Worm (Caenorhabditis elegans) whole organism, L1 larva: ENCODE results near the gene T25F10.3.

Experiments used
- C34B4.2 ChIP-seq: sonication (generic microtip); optimal IDR thresholded peaks from 2 replicates; lab custom pipeline; 2017; ENCODE audit warnings: mild to moderate bottlenecking, missing genetic modification characterization, missing compliant biosample characterization
- Y116A8C.19 ChIP-seq: sonication (generic microtip); optimal IDR thresholded peaks from 2 replicates; lab custom pipeline; 2016; ENCODE audit warnings: missing compliant biosample characterization, missing genetic modification characterization, borderline replicate concordance
- aly-2 ChIP-seq: fragments of 150-350 bp; optimal IDR thresholded peaks from 2 replicates; lab custom pipeline; 2014; ENCODE audit warnings: missing biosample characterization, missing genetic modification characterization
- blmp-1 ChIP-seq: fragments of 150-350 bp; optimal IDR thresholded peaks from 2 replicates; lab custom pipeline; 2014; ENCODE audit warnings: missing biosample characterization, missing genetic modification characterization
- ceh-63 ChIP-seq: fragments of 200-800 bp; sonication (Bioruptor generic); optimal IDR thresholded peaks from 2 replicates; lab custom pipeline; 2018; ENCODE audit warnings: mild to moderate bottlenecking, missing genetic modification characterization, missing compliant biosample characterization
- ceh-82 ChIP-seq, 3 experiments: fragments of 150-350 bp in 1 of 3; sonication (generic microtip) in 2 of 3; optimal IDR thresholded peaks; 2 replicates each; lab custom pipeline; 2014 to 2017; ENCODE audit warnings: missing biosample characterization in 3 of 3, missing genetic modification characterization in 3 of 3
- ceh-88 ChIP-seq: fragments of 200-800 bp; sonication (Bioruptor generic); IDR thresholded peaks from 2 replicates; pipeline ENCODE4 v1.3.6; 2022; ENCODE audit warnings: missing genetic modification characterization, missing compliant biosample characterization
- ceh-90 ChIP-seq: sonication (generic microtip); optimal IDR thresholded peaks from 2 replicates; lab custom pipeline; 2016; ENCODE audit warnings: missing genetic modification characterization, missing compliant biosample characterization
- dpl-1 ChIP-seq, 3 experiments: fragments of 150-350 bp in 2 of 3; sonication (generic microtip) in 1 of 3; optimal IDR thresholded peaks; 2 replicates each; lab custom pipeline; 2014 to 2017; ENCODE audit warnings: missing biosample characterization in 3 of 3, missing genetic modification characterization in 3 of 3, missing genetic modification reagents in 3 of 3
- dsc-1 ChIP-seq: sonication (generic microtip); optimal IDR thresholded peaks from 2 replicates; lab custom pipeline; 2016; ENCODE audit warnings: mild to moderate bottlenecking, missing genetic modification characterization, missing compliant biosample characterization
- efl-1 ChIP-seq, 4 experiments: fragments of 150-350 bp; optimal IDR thresholded peaks in 3 of 4; peaks in 1 of 4; 1 replicate in 1 of 4; 2 replicates in 3 of 4; lab custom pipeline; 2014; ENCODE audit warnings: missing biosample characterization in 2 of 4, missing genetic modification characterization in 2 of 4, missing genetic modification reagents in 2 of 4
- efl-3 ChIP-seq: fragments of 200-800 bp; sonication (Bioruptor generic); optimal IDR thresholded peaks from 2 replicates; lab custom pipeline; 2018; ENCODE audit warnings: mild to moderate bottlenecking, missing genetic modification characterization, missing compliant biosample characterization
- elt-2 ChIP-seq: sonication (generic microtip); optimal IDR thresholded peaks from 2 replicates; lab custom pipeline; 2016; ENCODE audit warnings: missing genetic modification characterization, mild to moderate bottlenecking, inconsistent platforms, missing compliant biosample characterization, missing genetic modification reagents
- fkh-4 ChIP-seq: sonication (generic microtip); optimal IDR thresholded peaks from 2 replicates; lab custom pipeline; 2016; ENCODE audit warnings: missing compliant biosample characterization, missing genetic modification characterization, borderline replicate concordance
- fkh-8 ChIP-seq: sonication (generic microtip); optimal IDR thresholded peaks from 2 replicates; lab custom pipeline; 2016; ENCODE audit warnings: mild to moderate bottlenecking, missing genetic modification characterization, missing compliant biosample characterization
- grh-1 ChIP-seq: fragments of 200-800 bp; sonication (Bioruptor generic); IDR thresholded peaks from 2 replicates; pipeline ENCODE4 v1.3.6; 2022; ENCODE audit warnings: missing genetic modification reagents, missing genetic modification characterization, missing compliant biosample characterization
- isw-1 ChIP-seq: fragments of 200-800 bp; sonication (Bioruptor generic); IDR thresholded peaks from 2 replicates; pipeline ENCODE4 v1.3.6; 2022; ENCODE audit warnings: missing genetic modification characterization, missing compliant biosample characterization
- lin-13 ChIP-seq: fragments of 150-350 bp; optimal IDR thresholded peaks from 2 replicates; lab custom pipeline; 2014; ENCODE audit warnings: missing biosample characterization, missing genetic modification reagents, missing genetic modification characterization
- lin-14 ChIP-seq: fragments of 200-800 bp; sonication (Bioruptor generic); optimal IDR thresholded peaks from 2 replicates; lab custom pipeline; 2018; ENCODE audit warnings: mild to moderate bottlenecking, missing genetic modification characterization, moderate library complexity, missing compliant biosample characterization
- lin-39 ChIP-seq: fragments of 150-350 bp; optimal IDR thresholded peaks from 2 replicates; lab custom pipeline; 2014; ENCODE audit warnings: missing biosample characterization, missing genetic modification reagents, missing genetic modification characterization
- lsy-2 ChIP-seq, 2 experiments: fragments of 150-350 bp; optimal IDR thresholded peaks; 2 replicates each; lab custom pipeline; 2014; ENCODE audit warnings: missing biosample characterization in 2 of 2, missing genetic modification characterization in 2 of 2
- mdl-1 ChIP-seq, 2 experiments: fragments of 150-350 bp; optimal IDR thresholded peaks; 2 replicates each; lab custom pipeline; 2014 to 2017; ENCODE audit warnings: missing biosample characterization in 2 of 2, missing genetic modification characterization in 2 of 2, inconsistent platforms in 1 of 2
- mef-2 ChIP-seq: fragments of 150-350 bp; optimal IDR thresholded peaks from 2 replicates; lab custom pipeline; 2014; ENCODE audit warnings: missing biosample characterization, missing genetic modification characterization
- mep-1 ChIP-seq: fragments of 150-350 bp; optimal IDR thresholded peaks from 2 replicates; lab custom pipeline; 2014; ENCODE audit warnings: missing biosample characterization, missing genetic modification characterization
- nhr-11 ChIP-seq: fragments of 150-350 bp; optimal IDR thresholded peaks from 2 replicates; lab custom pipeline; 2014; ENCODE audit warnings: missing biosample characterization, missing genetic modification characterization
- nhr-12 ChIP-seq: sonication (generic microtip); optimal IDR thresholded peaks from 2 replicates; lab custom pipeline; 2017; ENCODE audit warnings: missing biosample characterization, missing genetic modification characterization
- nhr-19 ChIP-seq: fragments of 200-800 bp; sonication (Bioruptor generic); conservative IDR thresholded peaks from 2 replicates; pipeline ENCODE4 v1.3.6; 2022; ENCODE audit warnings: missing genetic modification characterization, missing compliant biosample characterization
- nhr-20 ChIP-seq: sonication (generic microtip); optimal IDR thresholded peaks from 2 replicates; lab custom pipeline; 2016; ENCODE audit warnings: mild to moderate bottlenecking, missing genetic modification characterization, missing compliant biosample characterization
- nhr-237 ChIP-seq: fragments of 150-350 bp; optimal IDR thresholded peaks from 2 replicates; lab custom pipeline; 2014; ENCODE audit warnings: missing biosample characterization, missing genetic modification characterization
- nhr-28 ChIP-seq: fragments of 150-350 bp; optimal IDR thresholded peaks from 2 replicates; lab custom pipeline; 2014; ENCODE audit warnings: missing biosample characterization, missing genetic modification characterization
- nhr-71 ChIP-seq: sonication (generic microtip); optimal IDR thresholded peaks from 2 replicates; lab custom pipeline; 2016; ENCODE audit warnings: mild to moderate bottlenecking, missing genetic modification characterization, moderate library complexity, missing compliant biosample characterization
- nhr-77 ChIP-seq: fragments of 150-350 bp; optimal IDR thresholded peaks from 2 replicates; lab custom pipeline; 2014; ENCODE audit warnings: missing biosample characterization, missing genetic modification characterization
- nhr-85 ChIP-seq: sonication (generic microtip); peaks from one replicate; lab custom pipeline; 2016; ENCODE audit warnings: missing genetic modification characterization, inconsistent platforms, missing compliant biosample characterization
- pag-3 ChIP-seq: sonication (generic microtip); optimal IDR thresholded peaks from 2 replicates; lab custom pipeline; 2017; ENCODE audit warnings: missing genetic modification characterization, mild to moderate bottlenecking, missing compliant biosample characterization, antibody characterized with exemption, borderline replicate concordance; ENCODE audit not compliant: insufficient read depth
- rnt-1 ChIP-seq: sonication (generic microtip); optimal IDR thresholded peaks from 2 replicates; lab custom pipeline; 2016; ENCODE audit warnings: mild to moderate bottlenecking, missing genetic modification characterization, moderate library complexity, missing compliant biosample characterization
- skn-1 ChIP-seq: fragments of 150-350 bp; optimal IDR thresholded peaks from 2 replicates; lab custom pipeline; 2014; ENCODE audit warnings: missing biosample characterization, missing genetic modification characterization
- snpc-4 ChIP-seq: fragments of 150-350 bp; optimal IDR thresholded peaks from 2 replicates; lab custom pipeline; 2014; ENCODE audit warnings: missing biosample characterization, missing genetic modification characterization
- snu-23 ChIP-seq: sonication (generic microtip); optimal IDR thresholded peaks from 2 replicates; lab custom pipeline; 2016; ENCODE audit warnings: missing genetic modification characterization, missing compliant biosample characterization
- sup-37 ChIP-seq: fragments of 200-800 bp; sonication (Bioruptor generic); optimal IDR thresholded peaks from 2 replicates; lab custom pipeline; 2018; ENCODE audit warnings: mild to moderate bottlenecking, missing genetic modification characterization, missing compliant biosample characterization
- swsn-7 ChIP-seq: sonication (generic microtip); optimal IDR thresholded peaks from 2 replicates; lab custom pipeline; 2016; ENCODE audit warnings: missing genetic modification characterization, missing compliant biosample characterization
- tbx-2 ChIP-seq: sonication (generic microtip); optimal IDR thresholded peaks from 2 replicates; lab custom pipeline; 2016; ENCODE audit warnings: missing genetic modification characterization, missing compliant biosample characterization
- tlp-1 ChIP-seq: fragments of 150-350 bp; optimal IDR thresholded peaks from 2 replicates; lab custom pipeline; 2014; ENCODE audit warnings: missing biosample characterization, missing genetic modification characterization
- unc-130 ChIP-seq: fragments of 150-350 bp; optimal IDR thresholded peaks from 2 replicates; lab custom pipeline; 2017; ENCODE audit warnings: missing biosample characterization, missing genetic modification characterization, inconsistent platforms
- unc-62 ChIP-seq: fragments of 150-350 bp; optimal IDR thresholded peaks from 2 replicates; lab custom pipeline; 2014; ENCODE audit warnings: missing biosample characterization, missing genetic modification reagents, missing genetic modification characterization
- unc-86 ChIP-seq: sonication (generic microtip); optimal IDR thresholded peaks from 2 replicates; lab custom pipeline; 2016; ENCODE audit warnings: missing genetic modification characterization, missing compliant biosample characterization
- ztf-4 ChIP-seq: fragments of 150-350 bp; optimal IDR thresholded peaks from 2 replicates; lab custom pipeline; 2014; ENCODE audit warnings: missing biosample characterization, missing genetic modification characterization

Gene T25F10.3

DNA sequence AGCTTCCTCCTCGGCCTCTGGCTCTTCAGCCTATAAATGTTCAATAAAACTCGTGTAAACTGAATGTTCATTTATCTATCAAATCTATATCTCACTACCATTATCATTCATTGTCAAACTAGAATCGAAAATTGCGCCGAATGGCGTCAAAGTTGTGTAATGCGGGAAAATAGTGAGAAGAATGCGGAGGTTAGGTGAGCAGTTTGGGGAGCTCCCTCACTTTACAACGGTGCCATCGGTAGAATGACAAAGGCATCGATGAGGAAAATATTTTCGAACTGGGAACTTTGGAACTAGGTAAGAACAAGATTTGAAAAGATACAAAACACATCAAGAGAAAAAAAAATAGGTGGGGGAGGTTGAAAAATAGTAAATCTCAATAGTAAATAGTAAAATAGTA, 22.7 kb downstream of the T25F10.3 start:
- TF ChIP-seq lin-14 (peak; percentile 64), mef-2 (tag; lab: Kevin White, UChicago) (no peak), unc-62 (GFP tag; lab: Kevin White, UChicago) (no peak), pag-3 (tag; lab: Kevin White, UChicago) (peak; percentile 99), nhr-71 (tag; lab: Kevin White, UChicago) (peak; percentile 37), rnt-1 (tag; lab: Kevin White, UChicago) (peak; percentile 52)

DNA sequence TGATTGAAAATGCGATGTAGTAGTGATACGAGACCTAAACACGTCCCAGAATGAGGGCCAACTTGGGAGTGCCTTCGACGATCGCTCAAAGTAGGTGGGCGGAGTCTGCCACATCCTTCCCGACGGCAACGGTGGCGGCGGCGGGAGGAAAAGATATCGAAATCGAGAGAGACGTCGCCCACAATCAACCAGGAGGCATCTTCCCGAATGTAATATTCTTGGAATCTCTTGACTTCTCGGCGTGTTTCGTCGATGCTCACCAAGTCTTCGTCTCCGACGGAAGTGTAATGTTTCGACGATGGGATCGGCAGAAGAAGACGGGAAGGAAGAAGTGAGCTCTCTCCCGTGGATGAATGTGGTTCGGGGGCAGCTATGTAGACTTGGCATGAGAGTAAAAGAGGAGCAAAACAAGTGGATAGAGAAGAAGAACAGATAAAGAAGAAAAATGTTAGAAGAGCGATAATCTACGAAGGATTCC, 23.6 kb downstream of the T25F10.3 start, which contains the start of the genes T25F10.1 and clik-1:
TSS of gene T25F10.1 (plus strand) at position 51 of the 478 bp plus-strand sequence.
TSS of gene clik-1 (minus strand) at position 281 of the 478 bp plus-strand sequence.
- TF ChIP-seq swsn-7 (no peak), nhr-28 (tag; lab: Kevin White, UChicago) (no peak), unc-86 (no peak), elt-2 (tag; lab: Kevin White, UChicago) (no peak), rnt-1 (tag; lab: Kevin White, UChicago) (peak; percentile 76), Y116A8C.19 (tag; lab: Kevin White, UChicago) (no peak), fkh-8 (no peak), nhr-19 (GFP tag; lab: Robert Waterston, UW) (peak; percentile 52), lin-14 (peak; percentile 83), efl-1 (optimal IDR thresholded peaks at IDR 0.05; lab: Kevin White, UChicago) (no peak), efl-1 (GFP tag; optimal IDR thresholded peaks at IDR 0.05 in 1 of 2; lab: Kevin White, UChicago) (peak in 1 of 2 experiments; percentile 11), skn-1 (tag; lab: Kevin White, UChicago) (no peak), tlp-1 (tag; lab: Kevin White, UChicago) (no peak), mdl-1 (tag; optimal IDR thresholded peaks at IDR 0.05; lab: Kevin White, UChicago) (no peak), blmp-1 (tag; lab: Kevin White, UChicago) (no peak), pag-3 (tag; lab: Kevin White, UChicago) (peak; percentile 97), nhr-237 (tag; lab: Kevin White, UChicago) (no peak), ceh-82 (tag; optimal IDR thresholded peaks at IDR 0.05; lab: Kevin White, UChicago) (no peak), snu-23 (GFP tag; lab: Kevin White, UChicago) (peak; percentile 49), dsc-1 (tag; lab: Kevin White, UChicago) (peak; percentile 63), mep-1 (tag; lab: Kevin White, UChicago) (peak; percentile 13), sup-37 (GFP tag; lab: Kevin White, UChicago) (peak; percentile 46), efl-3 (GFP tag; lab: Kevin White, UChicago) (no peak), nhr-20 (peak; percentile 17), lsy-2 (tag; optimal IDR thresholded peaks at IDR 0.05; lab: Kevin White, UChicago) (peak in 1 of 2 experiments; percentile 28), unc-130 (tag; lab: Kevin White, UChicago) (peak; percentile 54), nhr-85 (tag; lab: Kevin White, UChicago) (peak; percentile 35), lin-39 (tag; lab: Kevin White, UChicago) (no peak), nhr-71 (tag; lab: Kevin White, UChicago) (peak; percentile 80), ceh-63 (GFP tag; lab: Kevin White, UChicago) (no peak), ceh-88 (no peak), fkh-4 (peak; percentile 22)

DNA sequence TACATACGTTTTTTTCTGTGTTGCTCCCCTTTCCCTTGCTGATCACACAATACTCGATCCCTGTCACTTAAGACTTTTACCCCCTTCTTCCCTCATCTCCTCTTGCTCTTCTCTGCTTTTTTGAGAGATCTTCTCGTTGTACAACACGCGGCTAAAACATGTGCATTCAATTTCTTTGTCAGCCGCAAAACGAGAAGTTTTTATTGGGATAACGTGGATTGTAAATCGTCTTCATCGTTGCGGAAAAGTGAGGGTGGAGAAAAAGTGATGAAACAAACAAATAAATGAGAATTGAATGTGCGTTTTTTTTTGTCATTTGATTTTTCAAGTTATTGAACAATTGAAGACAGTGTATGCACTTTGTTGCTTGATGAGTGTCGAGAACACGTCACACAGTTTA, 24.6 kb downstream of the T25F10.3 start:
- no peak for TF ChIP-seq nhr-19 (GFP tag; lab: Robert Waterston, UW)
- TF ChIP-seq nhr-237 (tag; lab: Kevin White, UChicago): no peak
- TF ChIP-seq Y116A8C.19 (tag; lab: Kevin White, UChicago): no peak
- TF ChIP-seq dpl-1 (GFP tag; optimal IDR thresholded peaks at IDR 0.05; lab: Kevin White, UChicago): no peak
- no peak for TF ChIP-seq nhr-12 (tag; lab: Kevin White, UChicago)
- TF ChIP-seq unc-86: no peak
- no peak for TF ChIP-seq mdl-1 (tag; optimal IDR thresholded peaks at IDR 0.05; lab: Kevin White, UChicago)
- TF ChIP-seq snpc-4 (tag; lab: Kevin White, UChicago): no peak
- no peak for TF ChIP-seq isw-1 (GFP tag; lab: Robert Waterston, UW)
- peak; percentile 21 for TF ChIP-seq snu-23 (GFP tag; lab: Kevin White, UChicago)
- no peak for TF ChIP-seq skn-1 (tag; lab: Kevin White, UChicago)
- peak; percentile 55 for TF ChIP-seq fkh-4
- TF ChIP-seq nhr-11 (tag; lab: Kevin White, UChicago): no peak
- no peak for TF ChIP-seq grh-1 (GFP tag; lab: Robert Waterston, UW)
- peak; percentile 92 for TF ChIP-seq dsc-1 (tag; lab: Kevin White, UChicago)
- TF ChIP-seq lin-14: peak; percentile 31
- peak; percentile 34 for TF ChIP-seq rnt-1 (tag; lab: Kevin White, UChicago)
- no peak for TF ChIP-seq ceh-90
- no peak for TF ChIP-seq nhr-71 (tag; lab: Kevin White, UChicago)
- TF ChIP-seq ztf-4 (tag; lab: Kevin White, UChicago): no peak
- TF ChIP-seq lin-13 (GFP tag; lab: Kevin White, UChicago): no peak
- no peak for TF ChIP-seq nhr-85 (tag; lab: Kevin White, UChicago)
- TF ChIP-seq aly-2 (tag; lab: Kevin White, UChicago): no peak
- no peak for TF ChIP-seq tbx-2 (tag; lab: Kevin White, UChicago)
- TF ChIP-seq C34B4.2: no peak
- TF ChIP-seq nhr-77 (tag; lab: Kevin White, UChicago): no peak
